Fruit fly (Drosophila melanogaster) whole organism, adult: ENCODE data around the gene CG6847.

Experiments
- CG11617 ChIP-seq: fragments of 200-800 bp; sonication (Bioruptor generic); optimal IDR thresholded peaks from 2 replicates; lab custom pipeline; 2017; ENCODE audit warnings: mild to moderate bottlenecking, missing biosample characterization, missing genetic modification reagents, missing genetic modification characterization
- CG12768 ChIP-seq: fragments of 200-800 bp; sonication (Bioruptor generic); optimal IDR thresholded peaks from 2 replicates; lab custom pipeline; 2017; ENCODE audit warnings: missing biosample characterization, missing genetic modification characterization, mild to moderate bottlenecking, moderate library complexity, missing genetic modification reagents
- CG14711 ChIP-seq: fragments of 200-800 bp; sonication (Bioruptor generic); optimal IDR thresholded peaks from 2 replicates; lab custom pipeline; 2018; ENCODE audit warnings: missing biosample characterization, mild to moderate bottlenecking, missing genetic modification characterization, moderate library complexity
- CG1620 ChIP-seq: fragments of 200-800 bp; sonication (Bioruptor generic); optimal IDR thresholded peaks from 2 replicates; lab custom pipeline; 2016; ENCODE audit warnings: missing biosample characterization, missing genetic modification characterization
- CG33017 ChIP-seq: fragments of 200-800 bp; sonication (Bioruptor generic); optimal IDR thresholded peaks from 2 replicates; lab custom pipeline; 2018; ENCODE audit warnings: missing biosample characterization, mild to moderate bottlenecking, missing genetic modification characterization, moderate library complexity
- CG5204 ChIP-seq: fragments of 200-800 bp; sonication (Bioruptor generic); optimal IDR thresholded peaks from 2 replicates; lab custom pipeline; 2016; ENCODE audit warnings: missing biosample characterization, missing genetic modification characterization
- CG7045 ChIP-seq: fragments of 200-800 bp; sonication (Bioruptor generic); optimal IDR thresholded peaks from 2 replicates; lab custom pipeline; 2017; ENCODE audit warnings: missing biosample characterization, mild to moderate bottlenecking, missing genetic modification characterization
- CG7101 ChIP-seq: fragments of 200-800 bp; sonication (Bioruptor generic); optimal IDR thresholded peaks from 2 replicates; lab custom pipeline; 2018; ENCODE audit warnings: missing biosample characterization, mild to moderate bottlenecking, missing genetic modification characterization, moderate library complexity
- Clk ChIP-seq: fragments of 200-800 bp; sonication (Bioruptor generic); optimal IDR thresholded peaks from 2 replicates; lab custom pipeline; 2017; ENCODE audit warnings: missing biosample characterization, missing genetic modification characterization
- Crg-1 ChIP-seq: fragments of 200-800 bp; sonication (Bioruptor generic); optimal IDR thresholded peaks from 2 replicates; lab custom pipeline; 2016; ENCODE audit warnings: missing biosample characterization, missing genetic modification characterization
- Hr96 ChIP-seq: fragments of 200-800 bp; sonication (Bioruptor generic); optimal IDR thresholded peaks from 2 replicates; lab custom pipeline; 2016; ENCODE audit warnings: missing biosample characterization, missing genetic modification characterization
- bab1 ChIP-seq: fragments of 200-800 bp; sonication (Bioruptor generic); optimal IDR thresholded peaks from 3 replicates; lab custom pipeline; 2019; ENCODE audit warnings: missing biosample characterization, mild to moderate bottlenecking, missing genetic modification characterization, moderate library complexity
- cic ChIP-seq: fragments of 200-800 bp; sonication (Bioruptor generic); optimal IDR thresholded peaks from 2 replicates; lab custom pipeline; 2017; ENCODE audit warnings: missing biosample characterization, mild to moderate bottlenecking, missing genetic modification characterization, moderate library complexity
- cnc ChIP-seq, 2 experiments: fragments of >200 bp; optimal IDR thresholded peaks; 2 replicates each; lab custom pipeline; 2017
- kay ChIP-seq: fragments of 200-800 bp; sonication (Bioruptor generic); peaks from one replicate; lab custom pipeline; 2016; ENCODE audit warnings: missing biosample characterization, missing genetic modification characterization, borderline replicate concordance
- ovo ChIP-seq: fragments of 200-800 bp; sonication (Bioruptor generic); optimal IDR thresholded peaks from 2 replicates; lab custom pipeline; 2016; ENCODE audit warnings: missing biosample characterization, missing genetic modification characterization
- pad ChIP-seq: fragments of 200-800 bp; sonication (Bioruptor generic); optimal IDR thresholded peaks from 3 replicates; lab custom pipeline; 2017; ENCODE audit warnings: missing biosample characterization, missing genetic modification characterization, mild to moderate bottlenecking, moderate library complexity, missing genetic modification reagents
- tj ChIP-seq: fragments of 200-800 bp; sonication (Bioruptor generic); optimal IDR thresholded peaks from 3 replicates; lab custom pipeline; 2017; ENCODE audit warnings: missing biosample characterization, mild to moderate bottlenecking, missing genetic modification characterization, moderate library complexity
- toe ChIP-seq: fragments of 200-800 bp; sonication (Bioruptor generic); optimal IDR thresholded peaks from 2 replicates; lab custom pipeline; 2016; ENCODE audit warnings: missing biosample characterization, missing genetic modification characterization

CG6847 gene

DNA sequence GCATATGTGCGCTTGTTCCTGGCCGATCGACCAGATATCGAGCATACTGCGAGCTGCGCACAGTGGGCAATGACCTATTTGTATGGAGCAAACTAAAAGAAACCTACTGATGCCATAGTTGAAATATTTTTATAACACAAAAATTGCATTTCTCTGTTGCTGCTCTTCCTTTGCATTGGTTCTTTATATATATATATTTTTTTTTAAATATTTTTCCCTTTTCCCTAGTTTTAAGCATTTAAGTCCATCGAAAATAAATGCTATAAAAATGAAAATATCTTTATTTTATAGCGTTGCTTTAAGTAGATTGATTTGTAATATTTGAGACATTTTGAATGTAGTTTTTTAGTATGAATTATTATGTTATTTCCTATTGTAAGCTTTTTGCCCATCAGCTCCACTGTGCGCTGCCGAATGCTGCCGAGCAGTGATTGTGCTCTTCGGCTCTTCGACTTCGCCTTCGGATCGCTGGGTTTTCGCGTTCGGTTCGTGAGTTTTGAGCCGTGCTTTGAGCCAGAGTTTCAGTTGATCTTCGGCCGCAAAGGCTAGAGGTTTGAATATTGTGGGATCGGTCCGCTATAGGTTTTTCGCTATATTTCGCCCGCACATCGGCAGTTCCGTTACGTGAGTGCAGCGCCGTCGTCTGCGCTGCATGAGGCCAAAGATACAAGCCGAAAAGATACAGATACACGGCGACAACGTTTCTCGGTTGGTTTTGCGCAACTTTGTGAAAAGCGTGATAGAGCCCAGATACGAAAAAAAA is at the start of gene CG6847:
CG6847 (plus strand) TSS at position 522 of the 763 bp plus-strand sequence.
- TF ChIP-seq CG11617 (GFP tag; lab: Kevin White, UChicago) (peak; percentile 70), CG12768 (no peak), CG33017 (tag; lab: Kevin White, UChicago) (peak; percentile 32), CG1620 (GFP tag; lab: Kevin White, UChicago) (no peak), kay (GFP tag; lab: Kevin White, UChicago) (peak; percentile 30), tj (GFP tag; lab: Kevin White, UChicago) (peak; percentile 37), cic (GFP tag; lab: Kevin White, UChicago) (no peak), Clk (GFP tag; lab: Kevin White, UChicago) (no peak), cnc (optimal IDR thresholded peaks at IDR 0.05; lab: Kevin White, UChicago) (no peak), ovo (GFP tag; lab: Kevin White, UChicago) (peak; percentile 59), toe (GFP tag; lab: Kevin White, UChicago) (peak; percentile 18), CG7101 (tag; lab: Kevin White, UChicago) (peak; percentile 69), Crg-1 (no peak), CG7045 (peak; percentile 15), pad (GFP tag; lab: Kevin White, UChicago) (no peak), bab1 (GFP tag; lab: Kevin White, UChicago) (peak; percentile 61), CG5204 (GFP tag; lab: Kevin White, UChicago) (peak; percentile 36), Hr96 (GFP tag; lab: Kevin White, UChicago) (no peak)

DNA sequence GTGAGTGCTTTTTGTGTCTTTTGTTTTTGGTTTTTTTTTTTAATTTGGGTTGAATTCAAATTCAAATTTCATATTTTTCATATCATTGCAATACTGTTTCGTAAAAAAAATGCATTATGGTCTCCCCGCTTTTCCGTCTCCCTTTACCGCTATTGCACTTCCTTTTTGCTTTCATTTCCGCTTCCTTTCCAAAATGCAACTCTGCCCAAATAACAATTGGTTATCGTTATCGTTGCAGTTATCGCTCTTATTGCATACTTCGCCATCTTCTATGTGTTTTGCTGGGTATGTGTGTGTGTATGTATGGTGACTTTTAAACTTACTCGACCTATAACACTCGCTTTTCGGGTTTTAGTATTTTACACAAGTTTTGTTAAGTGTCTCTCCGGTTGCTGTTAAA is 46.2 kb upstream of the CG6847 start:
- TF ChIP-seq tj (GFP tag; lab: Kevin White, UChicago) (no peak), CG33017 (tag; lab: Kevin White, UChicago) (no peak), CG1620 (GFP tag; lab: Kevin White, UChicago) (no peak), kay (GFP tag; lab: Kevin White, UChicago) (no peak), ovo (GFP tag; lab: Kevin White, UChicago) (no peak), bab1 (GFP tag; lab: Kevin White, UChicago) (no peak), cic (GFP tag; lab: Kevin White, UChicago) (no peak), toe (GFP tag; lab: Kevin White, UChicago) (no peak), CG7045 (no peak)

DNA sequence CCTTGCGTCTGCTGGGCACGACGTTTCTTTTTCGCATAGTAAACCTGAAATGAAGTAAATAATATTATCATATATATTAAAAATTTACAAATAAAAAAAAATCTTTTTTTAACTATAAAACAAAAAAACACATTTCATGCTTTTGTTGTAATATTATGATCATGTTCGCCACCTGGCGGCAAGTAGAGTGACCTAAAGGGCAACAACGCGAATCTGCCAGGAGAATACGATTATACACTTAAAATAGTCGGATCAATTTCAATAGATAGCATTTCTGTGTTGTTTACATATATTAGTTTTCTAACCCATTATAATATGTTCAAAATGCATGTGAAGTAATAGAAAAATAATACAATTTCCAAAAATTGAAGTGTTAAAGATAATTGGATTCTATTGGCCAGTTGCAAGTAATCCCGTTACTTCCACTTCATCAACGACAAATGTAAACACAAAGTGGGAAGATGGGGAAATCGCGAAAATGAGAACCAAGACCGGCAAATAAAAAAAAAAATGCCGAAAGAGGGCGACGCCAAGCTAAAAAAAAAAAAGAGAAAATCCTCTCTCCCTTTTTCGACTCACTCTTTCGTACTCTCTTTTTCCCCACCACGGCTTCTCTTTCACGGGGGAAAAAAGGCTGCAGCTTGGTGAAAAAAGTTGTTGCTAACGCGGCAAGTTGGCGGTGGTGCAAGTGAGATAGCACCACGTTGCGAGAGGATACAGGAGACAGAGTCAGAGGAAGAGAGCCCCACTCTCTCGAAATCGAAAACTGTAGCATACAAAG is 40.5 kb upstream of the CG6847 start:
- no peak for TF ChIP-seq Hr96 (GFP tag; lab: Kevin White, UChicago)
- TF ChIP-seq CG11617 (GFP tag; lab: Kevin White, UChicago), result no peak
- no peak for TF ChIP-seq CG14711 (tag; lab: Kevin White, UChicago)
- TF ChIP-seq CG7101 (tag; lab: Kevin White, UChicago), result no peak
- no peak for TF ChIP-seq CG5204 (GFP tag; lab: Kevin White, UChicago)
- no peak for TF ChIP-seq CG33017 (tag; lab: Kevin White, UChicago)
- no peak for TF ChIP-seq ovo (GFP tag; lab: Kevin White, UChicago)
- no peak for TF ChIP-seq CG1620 (GFP tag; lab: Kevin White, UChicago)
- no peak for TF ChIP-seq CG7045
- TF ChIP-seq cic (GFP tag; lab: Kevin White, UChicago), result no peak

DNA sequence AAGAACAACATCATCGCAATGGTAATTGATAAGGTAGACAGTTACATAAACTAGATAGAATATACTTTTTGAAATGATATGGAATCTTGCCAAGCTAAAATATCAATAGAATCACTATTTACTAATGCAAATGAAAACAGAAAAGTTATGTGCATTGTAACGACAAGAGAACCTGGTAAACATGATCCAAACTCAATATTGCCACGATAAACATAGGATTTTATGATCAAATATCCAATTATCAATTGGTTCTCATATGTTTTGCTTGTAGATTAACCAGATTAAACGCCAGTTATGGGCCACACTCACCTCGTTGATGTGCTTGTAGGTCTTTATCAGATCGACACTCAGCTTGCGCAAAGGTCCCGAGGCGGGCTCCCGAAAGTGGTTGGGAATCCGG is 39.0 kb upstream of the CG6847 start:
- TF ChIP-seq Crg-1 (no peak), bab1 (GFP tag; lab: Kevin White, UChicago) (no peak), CG14711 (tag; lab: Kevin White, UChicago) (no peak), ovo (GFP tag; lab: Kevin White, UChicago) (no peak), Clk (GFP tag; lab: Kevin White, UChicago) (no peak), CG11617 (GFP tag; lab: Kevin White, UChicago) (no peak), cnc (optimal IDR thresholded peaks at IDR 0.05; lab: Kevin White, UChicago) (no peak), kay (GFP tag; lab: Kevin White, UChicago) (no peak), toe (GFP tag; lab: Kevin White, UChicago) (no peak), CG12768 (no peak), CG1620 (GFP tag; lab: Kevin White, UChicago) (no peak), pad (GFP tag; lab: Kevin White, UChicago) (no peak), CG7101 (tag; lab: Kevin White, UChicago) (no peak), tj (GFP tag; lab: Kevin White, UChicago) (no peak), CG33017 (tag; lab: Kevin White, UChicago) (no peak), Hr96 (GFP tag; lab: Kevin White, UChicago) (no peak)

DNA sequence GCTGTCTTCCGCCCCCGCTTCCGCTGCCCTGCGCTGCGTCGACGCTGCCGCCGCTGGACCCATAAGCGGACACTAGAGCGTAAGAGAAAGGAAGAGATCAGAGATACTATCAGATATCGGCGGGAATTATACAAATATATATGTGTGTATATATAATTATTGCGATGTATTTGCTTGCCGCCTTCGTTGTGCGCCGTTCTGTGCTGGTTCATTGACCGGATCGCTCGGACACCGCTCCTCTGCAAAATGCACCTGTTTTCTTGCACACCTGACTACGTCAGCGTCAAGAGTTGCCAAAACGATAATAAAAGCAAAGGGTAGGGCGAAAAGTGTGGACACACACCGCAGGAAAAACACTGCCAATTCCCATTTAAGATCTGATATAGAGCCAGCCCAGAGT is 37.9 kb upstream of the CG6847 start:
- TF ChIP-seq CG14711 (tag; lab: Kevin White, UChicago) (no peak), CG33017 (tag; lab: Kevin White, UChicago) (no peak), CG5204 (GFP tag; lab: Kevin White, UChicago) (no peak), kay (GFP tag; lab: Kevin White, UChicago) (no peak), cic (GFP tag; lab: Kevin White, UChicago) (no peak), Clk (GFP tag; lab: Kevin White, UChicago) (no peak), cnc (optimal IDR thresholded peaks at IDR 0.05; lab: Kevin White, UChicago) (no peak), ovo (GFP tag; lab: Kevin White, UChicago) (no peak), toe (GFP tag; lab: Kevin White, UChicago) (no peak), CG7101 (tag; lab: Kevin White, UChicago) (no peak), Crg-1 (no peak), pad (GFP tag; lab: Kevin White, UChicago) (no peak), CG11617 (GFP tag; lab: Kevin White, UChicago) (no peak), CG7045 (no peak)
